Worm (Caenorhabditis elegans) whole organism, young adult: ENCODE measurements around the gene set-11.
"Not testable (repeated sequence)": the region's sequence is repeated elsewhere in the genome, so short reads cannot be mapped to it uniquely, and the experiment has no call there.

Experiments used
- C17E4.6 ChIP-seq: fragments of 200-800 bp; sonication (Bioruptor generic); IDR thresholded peaks from 2 replicates; pipeline ENCODE4 v1.3.6; 2022; ENCODE audit warnings: missing genetic modification reagents, missing genetic modification characterization, missing compliant biosample characterization
- F23B12.7 ChIP-seq: sonication (generic microtip); optimal IDR thresholded peaks from 2 replicates; lab custom pipeline; 2017; ENCODE audit warnings: missing genetic modification characterization, mild to moderate bottlenecking, missing compliant biosample characterization, antibody characterized with exemption, moderate library complexity; ENCODE audit not compliant: insufficient read depth
- F49E8.2 ChIP-seq: sonication (generic microtip); optimal IDR thresholded peaks from 3 replicates; lab custom pipeline; 2017; ENCODE audit warnings: missing genetic modification characterization, mild to moderate bottlenecking, missing compliant biosample characterization, antibody characterized with exemption, moderate library complexity; ENCODE audit not compliant: insufficient read depth
- T26A5.8 ChIP-seq: sonication (generic microtip); optimal IDR thresholded peaks from 2 replicates; lab custom pipeline; 2016; ENCODE audit warnings: missing genetic modification characterization, missing compliant biosample characterization
- Y56A3A.18 ChIP-seq: fragments of 200-800 bp; sonication (Bioruptor generic); IDR thresholded peaks from 2 replicates; pipeline ENCODE4 v1.3.6; 2022; ENCODE audit warnings: missing genetic modification reagents, missing genetic modification characterization, missing compliant biosample characterization
- Y79H2A.3 ChIP-seq: fragments of 200-800 bp; sonication (Bioruptor generic); conservative IDR thresholded peaks from 2 replicates; pipeline ENCODE4 v1.3.6; 2022; ENCODE audit warnings: missing genetic modification reagents, missing genetic modification characterization, missing compliant biosample characterization
- aptf-2 ChIP-seq: fragments of 200-800 bp; sonication (Bioruptor generic); conservative IDR thresholded peaks from 2 replicates; pipeline ENCODE4 v1.3.6; 2022; ENCODE audit warnings: missing genetic modification reagents, missing genetic modification characterization, missing compliant biosample characterization
- athp-1 ChIP-seq: sonication (generic microtip); optimal IDR thresholded peaks from 2 replicates; lab custom pipeline; 2017; ENCODE audit warnings: mild to moderate bottlenecking, missing genetic modification characterization, missing compliant biosample characterization
- attf-6 ChIP-seq: fragments of 200-800 bp; sonication (Bioruptor generic); IDR thresholded peaks from 2 replicates; pipeline ENCODE4 v1.3.6; 2022; ENCODE audit warnings: missing genetic modification reagents, missing genetic modification characterization, missing compliant biosample characterization
- bed-2 ChIP-seq: fragments of 200-800 bp; sonication (Bioruptor generic); IDR thresholded peaks from 2 replicates; pipeline ENCODE4 v1.3.6; 2022; ENCODE audit warnings: missing genetic modification reagents, missing genetic modification characterization, missing compliant biosample characterization
- ccch-3 ChIP-seq: fragments of 200-800 bp; sonication (Bioruptor generic); optimal IDR thresholded peaks from 2 replicates; lab custom pipeline; 2018; ENCODE audit warnings: mild to moderate bottlenecking, missing genetic modification characterization, missing compliant biosample characterization
- cebp-2 ChIP-seq: fragments of 200-800 bp; sonication (Bioruptor generic); IDR thresholded peaks from 2 replicates; pipeline ENCODE4 v1.3.6; 2022; ENCODE audit warnings: missing genetic modification characterization, missing compliant biosample characterization
- dox-1 ChIP-seq: fragments of 200-800 bp; sonication (Bioruptor generic); IDR thresholded peaks from 2 replicates; pipeline ENCODE4 v1.3.6; 2022; ENCODE audit warnings: missing genetic modification reagents, missing genetic modification characterization, missing compliant biosample characterization
- dpl-1 ChIP-seq: fragments of 150-350 bp; optimal IDR thresholded peaks from 2 replicates; lab custom pipeline; 2014; ENCODE audit warnings: missing biosample characterization, missing genetic modification reagents, missing genetic modification characterization
- egrh-3 ChIP-seq: fragments of 200-800 bp; sonication (Bioruptor generic); IDR thresholded peaks from 2 replicates; pipeline ENCODE4 v1.3.6; 2022; ENCODE audit warnings: missing genetic modification reagents, missing genetic modification characterization, missing compliant biosample characterization
- hlh-26 ChIP-seq: fragments of 200-800 bp; sonication (Bioruptor generic); conservative IDR thresholded peaks from 2 replicates; pipeline ENCODE4 v1.3.6; 2022; ENCODE audit warnings: missing genetic modification reagents, missing genetic modification characterization, missing compliant biosample characterization
- hmg-20 ChIP-seq: fragments of 200-800 bp; sonication (Bioruptor generic); IDR thresholded peaks from 2 replicates; pipeline ENCODE4 v1.3.6; 2022; ENCODE audit warnings: missing genetic modification reagents, missing genetic modification characterization, missing compliant biosample characterization
- lag-1 ChIP-seq: fragments of 200-800 bp; sonication (Bioruptor generic); IDR thresholded peaks from 2 replicates; pipeline ENCODE4 v1.3.6; 2022; ENCODE audit warnings: missing genetic modification reagents, missing genetic modification characterization, missing compliant biosample characterization
- lin-35 ChIP-seq, 3 experiments: fragments of 150-350 bp in 2 of 3; sonication (generic microtip) in 1 of 3; optimal IDR thresholded peaks; 2 replicates each; lab custom pipeline; 2014 to 2018; ENCODE audit warnings: missing biosample characterization in 3 of 3, missing genetic modification characterization in 3 of 3, missing genetic modification reagents in 3 of 3
- lin-40 ChIP-seq: sonication (generic microtip); optimal IDR thresholded peaks from 2 replicates; lab custom pipeline; 2016; ENCODE audit warnings: missing genetic modification characterization, mild to moderate bottlenecking, missing compliant biosample characterization, missing genotype, missing genetic modification reagents
- lin-54 ChIP-seq: fragments of 200-800 bp; sonication (Bioruptor generic); optimal IDR thresholded peaks from 2 replicates; lab custom pipeline; 2018; ENCODE audit warnings: mild to moderate bottlenecking, missing genetic modification characterization, missing compliant biosample characterization
- lir-1 ChIP-seq: fragments of 200-800 bp; sonication (Bioruptor generic); conservative IDR thresholded peaks from 2 replicates; pipeline ENCODE4 v1.3.6; 2022; ENCODE audit warnings: missing genetic modification reagents, missing genetic modification characterization, missing compliant biosample characterization
- lsy-27 ChIP-seq: sonication (generic microtip); optimal IDR thresholded peaks from 2 replicates; lab custom pipeline; 2017; ENCODE audit warnings: missing genetic modification characterization, mild to moderate bottlenecking, missing compliant biosample characterization, antibody characterized with exemption, missing genotype, borderline replicate concordance; ENCODE audit not compliant: insufficient read depth
- mel-28 ChIP-seq: sonication (generic microtip); optimal IDR thresholded peaks from 2 replicates; lab custom pipeline; 2016; ENCODE audit warnings: borderline replicate concordance, mild to moderate bottlenecking, missing genetic modification characterization, missing compliant biosample characterization
- nhr-120 ChIP-seq: fragments of 200-800 bp; sonication (Bioruptor generic); IDR thresholded peaks from 2 replicates; pipeline ENCODE4 v1.3.6; 2022; ENCODE audit warnings: missing genetic modification characterization, missing compliant biosample characterization
- nhr-179 ChIP-seq: sonication (generic microtip); optimal IDR thresholded peaks from 2 replicates; lab custom pipeline; 2016; ENCODE audit warnings: mild to moderate bottlenecking, missing genetic modification characterization, missing compliant biosample characterization
- nhr-27 ChIP-seq: fragments of 200-800 bp; sonication (Bioruptor generic); optimal IDR thresholded peaks from 2 replicates; lab custom pipeline; 2018; ENCODE audit warnings: mild to moderate bottlenecking, missing genetic modification characterization, moderate library complexity, missing compliant biosample characterization
- pbrm-1 ChIP-seq: fragments of 200-800 bp; sonication (Bioruptor generic); IDR thresholded peaks from 2 replicates; pipeline ENCODE4 v1.3.6; 2022; ENCODE audit warnings: missing genetic modification reagents, missing genetic modification characterization, missing compliant biosample characterization
- rec-8 ChIP-seq, 2 experiments: sonication (generic microtip); optimal IDR thresholded peaks; 2 replicates each; lab custom pipeline; 2016; ENCODE audit warnings: mild to moderate bottlenecking in 2 of 2, missing genetic modification characterization in 2 of 2, missing genetic modification reagents in 2 of 2, missing genotype in 2 of 2, missing biosample characterization in 1 of 2, missing compliant biosample characterization in 1 of 2, moderate library complexity in 1 of 2
- sdz-38 ChIP-seq: sonication (generic microtip); optimal IDR thresholded peaks from 2 replicates; lab custom pipeline; 2016; ENCODE audit warnings: missing genotype, missing genetic modification characterization, missing compliant biosample characterization
- sea-2 ChIP-seq: fragments of 200-800 bp; sonication (Bioruptor generic); IDR thresholded peaks from 2 replicates; pipeline ENCODE4 v1.3.6; 2022; ENCODE audit warnings: missing genetic modification characterization, missing compliant biosample characterization
- unc-130 ChIP-seq: sonication (generic microtip); optimal IDR thresholded peaks from 2 replicates; lab custom pipeline; 2016; ENCODE audit warnings: missing genetic modification reagents, missing genetic modification characterization, missing compliant biosample characterization
- zfh-2 ChIP-seq: fragments of 200-800 bp; sonication (Bioruptor generic); conservative IDR thresholded peaks from 2 replicates; pipeline ENCODE4 v1.3.6; 2022; ENCODE audit warnings: missing genetic modification reagents, missing genetic modification characterization, missing compliant biosample characterization
- ztf-26 ChIP-seq: sonication (generic microtip); optimal IDR thresholded peaks from 2 replicates; lab custom pipeline; 2017; ENCODE audit warnings: missing genetic modification characterization, missing compliant biosample characterization
- ztf-3 ChIP-seq: fragments of 200-800 bp; sonication (Bioruptor generic); optimal IDR thresholded peaks from 2 replicates; lab custom pipeline; 2018; ENCODE audit warnings: mild to moderate bottlenecking, missing genetic modification characterization, missing compliant biosample characterization

set-11 gene

DNA sequence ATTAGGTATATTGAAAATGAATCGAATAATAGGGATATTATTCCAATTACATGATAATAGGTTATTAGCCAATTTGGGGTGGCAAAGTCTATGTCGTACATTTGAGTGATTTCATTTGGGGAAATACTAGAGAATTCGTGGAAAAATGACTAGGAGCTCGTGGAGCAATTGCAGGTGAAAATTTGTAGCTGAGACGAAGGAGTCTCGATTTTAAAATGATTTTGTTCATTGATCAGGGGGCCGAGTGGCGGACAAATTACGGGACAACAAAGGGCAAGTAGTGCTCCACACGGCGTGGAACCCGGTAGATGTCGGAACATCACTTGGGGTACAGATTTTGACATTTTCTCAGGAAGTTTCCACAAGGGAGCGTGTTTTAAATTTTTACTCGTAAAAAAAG, 6.0 kb upstream of the set-11 start, which contains the start of gene sri-62:
Gene sri-62, minus strand, starts transcription at position 101 of the 400 bp plus-strand sequence.
- TF ChIP-seq athp-1 (tag; lab: Kevin White, UChicago) (no peak), lin-35 (GFP tag; optimal IDR thresholded peaks at IDR 0.05; lab: Kevin White, UChicago) (no peak), dox-1 (no peak), ztf-26 (tag; lab: Kevin White, UChicago) (no peak), attf-6 (GFP tag; lab: Robert Waterston, UW) (no peak), ccch-3 (GFP tag; lab: Kevin White, UChicago) (no peak), F23B12.7 (tag; lab: Kevin White, UChicago) (no peak), pbrm-1 (no peak), hlh-26 (GFP tag; lab: Robert Waterston, UW) (no peak), nhr-27 (no peak), cebp-2 (no peak), lin-54 (no peak), unc-130 (no peak), sdz-38 (tag; lab: Kevin White, UChicago) (no peak), mel-28 (tag; lab: Kevin White, UChicago) (no peak), rec-8 (tag; optimal IDR thresholded peaks at IDR 0.05; lab: Kevin White, UChicago) (no peak)

DNA sequence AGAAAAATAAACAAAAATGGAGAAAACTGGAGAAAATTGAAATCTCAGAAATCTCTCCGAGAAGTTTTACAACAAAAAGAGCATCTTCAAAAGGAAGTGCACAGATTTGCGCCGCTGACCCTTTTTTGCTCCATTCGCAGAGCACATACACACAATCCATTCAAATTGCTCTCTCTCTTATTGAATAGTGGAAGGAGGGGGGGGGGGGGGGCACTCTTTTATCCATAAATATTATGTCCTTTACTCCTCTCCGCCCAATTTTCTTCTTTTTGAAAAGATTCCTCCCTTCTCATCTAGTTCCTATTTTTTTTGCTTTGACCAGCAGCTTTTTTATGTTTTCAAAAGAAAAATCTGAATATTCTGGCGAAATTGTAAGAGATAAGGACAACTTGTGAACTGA, 2.7 kb upstream of the set-11 start:
- TF ChIP-seq aptf-2 (GFP tag; lab: Robert Waterston, UW) (no peak), dpl-1 (GFP tag; lab: Kevin White, UChicago) (no peak), Y79H2A.3 (GFP tag; lab: Robert Waterston, UW) (no peak), bed-2 (GFP tag; lab: Robert Waterston, UW) (no peak), F23B12.7 (tag; lab: Kevin White, UChicago) (no peak), ztf-3 (GFP tag; lab: Kevin White, UChicago) (no peak)

DNA sequence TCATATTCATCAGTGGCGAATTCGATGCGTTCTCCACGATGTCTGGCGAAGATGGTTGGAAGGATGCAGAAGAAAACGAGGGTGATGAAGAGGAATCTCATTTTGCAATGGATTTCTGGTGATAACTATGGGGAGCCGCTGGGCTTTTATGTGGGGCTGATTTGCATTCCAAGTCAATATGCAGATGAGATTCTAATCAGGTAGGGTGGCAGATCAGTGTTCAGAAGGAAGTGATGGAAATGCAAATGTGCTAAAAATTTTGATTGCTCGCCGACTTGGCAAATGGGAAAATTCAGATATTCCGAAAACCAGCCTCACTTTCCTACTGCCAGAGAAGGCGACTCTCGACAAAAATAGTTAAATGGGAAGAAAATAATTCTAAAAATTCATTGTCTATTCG, 2.3 kb downstream of the set-11 start, which contains the start of gene nspf-3:
Gene nspf-3, minus strand, starts transcription at position 101 of the 400 bp plus-strand sequence.
- TF ChIP-seq hmg-20 (GFP tag; lab: Robert Waterston, UW) (no peak), Y56A3A.18 (GFP tag; lab: Robert Waterston, UW) (no peak), C17E4.6 (GFP tag; lab: Robert Waterston, UW) (no peak), lag-1 (GFP tag; lab: Robert Waterston, UW) (no peak), lsy-27 (no peak), nhr-120 (GFP tag; lab: Robert Waterston, UW) (no peak), egrh-3 (GFP tag; lab: Robert Waterston, UW) (no peak), pbrm-1 (no peak), aptf-2 (GFP tag; lab: Robert Waterston, UW) (no peak), zfh-2 (GFP tag; lab: Robert Waterston, UW) (no peak), F49E8.2 (tag; lab: Kevin White, UChicago) (no peak), lin-40 (tag; lab: Kevin White, UChicago) (no peak), hlh-26 (GFP tag; lab: Robert Waterston, UW) (no peak), dox-1 (no peak), T26A5.8 (tag; lab: Kevin White, UChicago) (no peak), lir-1 (no peak)

DNA sequence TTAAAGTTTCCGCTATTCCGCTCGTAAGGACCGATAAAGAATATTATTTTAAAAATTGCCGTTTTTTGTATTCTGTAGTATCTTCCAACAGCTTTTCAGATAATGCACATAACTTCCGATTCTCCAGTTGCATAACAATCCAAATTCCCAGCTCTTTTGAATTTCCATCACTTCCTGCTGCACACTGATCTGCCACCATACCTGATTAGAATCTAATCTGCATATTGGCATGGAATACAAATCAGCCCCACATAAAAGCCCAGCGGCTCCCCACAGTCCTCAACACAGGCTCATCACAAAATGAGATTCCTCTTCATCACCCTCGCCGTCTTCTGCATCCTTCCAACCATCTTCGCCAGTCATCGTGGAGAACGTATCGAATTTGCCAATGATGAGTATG, 3.8 kb downstream of the set-11 start, which contains the start of gene nspf-2:
Gene nspf-2, plus strand, starts transcription at position 301 of the 400 bp plus-strand sequence.
- not testable (repeated sequence) for TF ChIP-seq nhr-179 (tag; lab: Kevin White, UChicago); ztf-26 (tag; lab: Kevin White, UChicago); sea-2
